Fruit fly (Drosophila melanogaster) whole organism, embryonic: ENCODE measurements around the gene GstD7.

Source experiments
- Bdp1 ChIP-seq: fragments of 200-800 bp; sonication (Bioruptor generic); optimal IDR thresholded peaks from 3 replicates; lab custom pipeline; 2016; ENCODE audit warnings: missing biosample characterization, missing genetic modification characterization
- Bgb ChIP-seq: fragments of 200-800 bp; sonication (Bioruptor generic); IDR thresholded peaks from 2 replicates; pipeline ENCODE4 v1.3.6; 2022; ENCODE audit warnings: missing biosample characterization, missing genetic modification characterization; ENCODE audit not compliant: partially characterized antibody
- CG10979 ChIP-seq: fragments of 200-800 bp; sonication (Bioruptor generic); optimal IDR thresholded peaks from 2 replicates; lab custom pipeline; 2018; ENCODE audit warnings: missing biosample characterization, mild to moderate bottlenecking, missing genetic modification characterization, moderate library complexity
- CG12155 ChIP-seq: fragments of 200-800 bp; sonication (Bioruptor generic); optimal IDR thresholded peaks from 3 replicates; lab custom pipeline; 2016; ENCODE audit warnings: missing biosample characterization, missing genetic modification characterization
- CG13624 ChIP-seq: fragments of 200-800 bp; sonication (Bioruptor generic); optimal IDR thresholded peaks from 2 replicates; lab custom pipeline; 2016; ENCODE audit warnings: missing biosample characterization, missing genetic modification characterization
- CG15011 ChIP-seq: fragments of 200-800 bp; sonication (Bioruptor generic); optimal IDR thresholded peaks from 3 replicates; lab custom pipeline; 2018; ENCODE audit warnings: missing biosample characterization, mild to moderate bottlenecking, missing genetic modification characterization
- CG15073 ChIP-seq: fragments of 200-800 bp; sonication (Bioruptor generic); optimal IDR thresholded peaks from 2 replicates; lab custom pipeline; 2016; ENCODE audit warnings: missing biosample characterization, missing genetic modification characterization
- CG15479 ChIP-seq: fragments of 200-800 bp; sonication (Bioruptor generic); optimal IDR thresholded peaks from 3 replicates; lab custom pipeline; 2019; ENCODE audit warnings: missing biosample characterization, mild to moderate bottlenecking, missing genetic modification characterization, moderate library complexity
- CG1603 ChIP-seq: fragments of 200-800 bp; sonication (Bioruptor generic); optimal IDR thresholded peaks from 2 replicates; lab custom pipeline; 2019; ENCODE audit warnings: missing biosample characterization, mild to moderate bottlenecking, missing genetic modification characterization, moderate library complexity
- CG16779 ChIP-seq: fragments of 200-800 bp; sonication (Bioruptor generic); IDR thresholded peaks from 2 replicates; pipeline ENCODE4 v1.3.6; 2022; ENCODE audit warnings: missing biosample characterization, missing genetic modification characterization
- CG17328 ChIP-seq: fragments of 200-800 bp; sonication (Bioruptor generic); IDR thresholded peaks from 2 replicates; pipeline ENCODE4 v1.3.6; 2022; ENCODE audit warnings: missing biosample characterization, missing genetic modification characterization
- CG18619 ChIP-seq: fragments of 200-800 bp; sonication (Bioruptor generic); optimal IDR thresholded peaks from 3 replicates; lab custom pipeline; 2017; ENCODE audit warnings: missing biosample characterization, mild to moderate bottlenecking, missing genetic modification characterization
- CG31365 ChIP-seq: fragments of 200-800 bp; sonication (Bioruptor generic); optimal IDR thresholded peaks from 2 replicates; lab custom pipeline; 2018; ENCODE audit warnings: missing biosample characterization, mild to moderate bottlenecking, missing genetic modification characterization
- CG32532 ChIP-seq: fragments of 200-800 bp; sonication (Bioruptor generic); IDR thresholded peaks from 2 replicates; pipeline ENCODE4 v1.3.6; 2022; ENCODE audit warnings: missing biosample characterization, missing genetic modification characterization
- CG33213 ChIP-seq: fragments of 200-800 bp; sonication (Bioruptor generic); optimal IDR thresholded peaks from 3 replicates; lab custom pipeline; 2016; ENCODE audit warnings: missing biosample characterization, missing genetic modification characterization
- CG34422 ChIP-seq: fragments of 200-800 bp; sonication (Bioruptor generic); IDR thresholded peaks from 3 replicates; pipeline ENCODE4 v1.3.6; 2022; ENCODE audit warnings: missing biosample characterization, missing genetic modification characterization
- CG3726 ChIP-seq: fragments of 200-800 bp; sonication (Bioruptor generic); IDR thresholded peaks from 3 replicates; pipeline ENCODE4, ENCODE4 v1.3.6; 2022; ENCODE audit warnings: missing biosample characterization, missing genetic modification characterization
- CG43689 ChIP-seq: fragments of 200-800 bp; sonication (Bioruptor generic); IDR thresholded peaks from 2 replicates; pipeline ENCODE4 v1.3.6; 2022; ENCODE audit warnings: missing biosample characterization, missing genetic modification characterization
- CG4617 ChIP-seq: fragments of 200-800 bp; sonication (Bioruptor generic); optimal IDR thresholded peaks from 3 replicates; lab custom pipeline; 2016; ENCODE audit warnings: missing biosample characterization, missing genetic modification characterization, borderline replicate concordance
- CG6854 ChIP-seq: fragments of 200-800 bp; sonication (Bioruptor generic); optimal IDR thresholded peaks from 3 replicates; lab custom pipeline; 2017; ENCODE audit warnings: missing biosample characterization, mild to moderate bottlenecking, missing genetic modification characterization
- CG8944 ChIP-seq: fragments of 200-800 bp; sonication (Bioruptor generic); optimal IDR thresholded peaks from 3 replicates; lab custom pipeline; 2016; ENCODE audit warnings: missing biosample characterization, missing genetic modification characterization
- CG9437 ChIP-seq: fragments of 200-800 bp; sonication (Bioruptor generic); optimal IDR thresholded peaks from 2 replicates; lab custom pipeline; 2018; ENCODE audit warnings: missing biosample characterization, mild to moderate bottlenecking, missing genetic modification characterization
- CHES-1-like ChIP-seq: fragments of 200-800 bp; sonication (Bioruptor generic); optimal IDR thresholded peaks from 2 replicates; lab custom pipeline; 2016; ENCODE audit warnings: missing biosample characterization, missing genetic modification characterization
- Fer3 ChIP-seq: fragments of 200-800 bp; sonication (Bioruptor generic); optimal IDR thresholded peaks from 2 replicates; lab custom pipeline; 2018; ENCODE audit warnings: missing biosample characterization, mild to moderate bottlenecking, missing genetic modification characterization, moderate library complexity
- Med ChIP-seq: fragments of 200-800 bp; sonication (Bioruptor generic); peaks from one replicate; lab custom pipeline; 2016; ENCODE audit warnings: missing biosample characterization, missing genetic modification characterization, mild to moderate bottlenecking, inconsistent platforms, moderate library complexity
- NfI ChIP-seq: fragments of 200-800 bp; sonication (Bioruptor generic); optimal IDR thresholded peaks from 3 replicates; lab custom pipeline; 2018; ENCODE audit warnings: missing biosample characterization, mild to moderate bottlenecking, missing genetic modification characterization, moderate library complexity
- Oli ChIP-seq: fragments of 200-800 bp; sonication (Bioruptor generic); optimal IDR thresholded peaks from 2 replicates; lab custom pipeline; 2018; ENCODE audit warnings: missing biosample characterization, mild to moderate bottlenecking, missing genetic modification characterization, moderate library complexity
- PHDP ChIP-seq: fragments of 200-800 bp; sonication (Bioruptor generic); optimal IDR thresholded peaks from 3 replicates; lab custom pipeline; 2018; ENCODE audit warnings: missing biosample characterization, mild to moderate bottlenecking, missing genetic modification characterization, moderate library complexity
- Rfx ChIP-seq: fragments of 200-800 bp; sonication (Bioruptor generic); IDR thresholded peaks from 2 replicates; pipeline ENCODE4 v1.3.6; 2022; ENCODE audit warnings: missing biosample characterization, missing genetic modification characterization
- Sry-δ ChIP-seq: fragments of 200-800 bp; sonication (Bioruptor generic); optimal IDR thresholded peaks from 2 replicates; lab custom pipeline; 2016; ENCODE audit warnings: missing biosample characterization, missing genetic modification characterization
- Xrp1 ChIP-seq: fragments of 200-800 bp; sonication (Bioruptor generic); IDR thresholded peaks from 2 replicates; pipeline ENCODE4 v1.3.6; 2022; ENCODE audit warnings: missing biosample characterization, missing genetic modification characterization
- YL-1 ChIP-seq: fragments of 200-800 bp; sonication (Bioruptor generic); optimal IDR thresholded peaks from 3 replicates; lab custom pipeline; 2017; ENCODE audit warnings: missing biosample characterization, mild to moderate bottlenecking, missing genetic modification characterization
- al ChIP-seq: fragments of 200-800 bp; sonication (Bioruptor generic); IDR thresholded peaks from 2 replicates; pipeline ENCODE4 v1.3.6; 2022; ENCODE audit warnings: missing biosample characterization, missing genetic modification characterization
- dan ChIP-seq: fragments of 200-800 bp; sonication (Bioruptor generic); IDR thresholded peaks from 2 replicates; pipeline ENCODE4 v1.3.6; 2022; ENCODE audit warnings: missing biosample characterization, missing genetic modification characterization
- dati ChIP-seq: fragments of 200-800 bp; sonication (Bioruptor generic); IDR thresholded peaks from 2 replicates; pipeline ENCODE4 v1.3.6; 2022; ENCODE audit warnings: missing biosample characterization, missing genetic modification characterization
- disco-r ChIP-seq: fragments of 200-800 bp; sonication (Bioruptor generic); optimal IDR thresholded peaks from 2 replicates; lab custom pipeline; 2016; ENCODE audit warnings: missing biosample characterization, missing genetic modification characterization
- emc ChIP-seq: fragments of 200-800 bp; sonication (Bioruptor generic); optimal IDR thresholded peaks from 2 replicates; lab custom pipeline; 2016; ENCODE audit warnings: missing biosample characterization, missing genetic modification characterization
- fd96Cb ChIP-seq: fragments of 200-800 bp; sonication (Bioruptor generic); optimal IDR thresholded peaks from 2 replicates; lab custom pipeline; 2018; ENCODE audit warnings: missing biosample characterization, mild to moderate bottlenecking, missing genetic modification characterization, moderate library complexity
- gro ChIP-seq: fragments of 200-800 bp; sonication (Bioruptor generic); optimal IDR thresholded peaks from 2 replicates; lab custom pipeline; 2016; ENCODE audit warnings: missing biosample characterization, missing genetic modification characterization
- insv ChIP-seq, 2 experiments: fragments of 200-800 bp; sonication (Bioruptor generic); optimal IDR thresholded peaks; 3 replicates each; lab custom pipeline; 2016 to 2018; ENCODE audit warnings: missing biosample characterization in 2 of 2, missing genetic modification characterization in 2 of 2
- kah ChIP-seq: fragments of 200-800 bp; sonication (Bioruptor generic); optimal IDR thresholded peaks from 2 replicates; lab custom pipeline; 2018; ENCODE audit warnings: missing biosample characterization, mild to moderate bottlenecking, missing genetic modification characterization
- mld ChIP-seq: fragments of 200-800 bp; sonication (Bioruptor generic); IDR thresholded peaks from 3 replicates; pipeline ENCODE4 v1.3.6; 2022; ENCODE audit warnings: missing biosample characterization, missing genetic modification characterization; ENCODE audit not compliant: partially characterized antibody
- nmo ChIP-seq: fragments of 200-800 bp; sonication (Bioruptor generic); optimal IDR thresholded peaks from 2 replicates; lab custom pipeline; 2018; ENCODE audit warnings: missing biosample characterization, mild to moderate bottlenecking, missing genetic modification characterization, moderate library complexity
- nom ChIP-seq: fragments of 200-800 bp; sonication (Bioruptor generic); optimal IDR thresholded peaks from 2 replicates; lab custom pipeline; 2017; ENCODE audit warnings: missing biosample characterization, missing genetic modification characterization, mild to moderate bottlenecking, moderate library complexity, missing genetic modification reagents
- otp ChIP-seq: fragments of 200-800 bp; sonication (Bioruptor generic); IDR thresholded peaks from 3 replicates; pipeline ENCODE4, ENCODE4 v1.3.6; 2022; ENCODE audit warnings: missing biosample characterization, missing genetic modification characterization
- pb ChIP-seq: fragments of 200-800 bp; sonication (Bioruptor generic); optimal IDR thresholded peaks from 3 replicates; lab custom pipeline; 2016; ENCODE audit warnings: missing biosample characterization, missing genetic modification characterization
- pho ChIP-seq: fragments of 200-800 bp; sonication (Bioruptor generic); optimal IDR thresholded peaks from 2 replicates; lab custom pipeline; 2016; ENCODE audit warnings: missing biosample characterization, missing genetic modification characterization
- stwl ChIP-seq: fragments of 200-800 bp; sonication (Bioruptor generic); optimal IDR thresholded peaks from 3 replicates; lab custom pipeline; 2018; ENCODE audit warnings: missing biosample characterization, mild to moderate bottlenecking, missing genetic modification characterization, moderate library complexity
- sug ChIP-seq: fragments of 200-800 bp; optimal IDR thresholded peaks from 2 replicates; lab custom pipeline; 2019; ENCODE audit warnings: missing biosample characterization, mild to moderate bottlenecking, missing genetic modification characterization, moderate library complexity
- tna ChIP-seq: fragments of 200-800 bp; sonication (Bioruptor generic); IDR thresholded peaks from 2 replicates; pipeline ENCODE4 v1.3.6; 2022; ENCODE audit warnings: missing biosample characterization, missing genetic modification characterization; ENCODE audit not compliant: partially characterized antibody
- tup ChIP-seq: fragments of 200-800 bp; sonication (Bioruptor generic); optimal IDR thresholded peaks from 2 replicates; lab custom pipeline; 2016; ENCODE audit warnings: missing biosample characterization, mild to moderate bottlenecking, missing genetic modification characterization, moderate library complexity

The GstD7 gene

dm6 chr3R:12408160-12408559, 29.9 kb downstream of the GstD7 start, which contains the start of gene CG5196 (continued):
- TF ChIP-seq CG4617 (GFP tag; lab: Kevin White, UChicago), result peak; percentile 55
- TF ChIP-seq Bgb, result peak; percentile 84
- TF ChIP-seq gro, result peak; percentile 32
- no peak for TF ChIP-seq CG33213 (GFP tag; lab: Kevin White, UChicago)
- peak; percentile 13 for TF ChIP-seq Fer3 (tag; lab: Kevin White, UChicago)
- TF ChIP-seq CG12155 (GFP tag; lab: Kevin White, UChicago), result no peak
- peak; percentile 84; the same call in 2 of the 3 replicates for TF ChIP-seq CG34422 (GFP tag; lab: Robert Waterston, UW)
- TF ChIP-seq CG18619 (GFP tag; lab: Kevin White, UChicago), result no peak
- no peak for TF ChIP-seq CG15011 (GFP tag; lab: Kevin White, UChicago)
- TF ChIP-seq Oli (tag; lab: Kevin White, UChicago), result no peak
- TF ChIP-seq YL-1, result peak; percentile 50
- TF ChIP-seq pb (GFP tag; lab: Kevin White, UChicago), result peak; percentile 26
- no peak for TF ChIP-seq otp (GFP tag; lab: Robert Waterston, UW)
- no peak for TF ChIP-seq fd96Cb (tag; lab: Kevin White, UChicago)
- TF ChIP-seq tna (GFP tag; lab: Robert Waterston, UW), result peak; percentile 52
- TF ChIP-seq NfI (GFP tag; lab: Kevin White, UChicago), result peak; percentile 30
- no peak for TF ChIP-seq CG31365 (tag; lab: Kevin White, UChicago)
- TF ChIP-seq sug, result peak; percentile 51
- TF ChIP-seq CG13624 (GFP tag; lab: Kevin White, UChicago), result no peak
- peak; percentile 76 for TF ChIP-seq CG1603 (tag; lab: Kevin White, UChicago)
- no peak for TF ChIP-seq dati (GFP tag; lab: Robert Waterston, UW)
- peak; percentile 49 for TF ChIP-seq Med (GFP tag; lab: Kevin White, UChicago)
- TF ChIP-seq CG8944, result no peak
- no peak; the same call in 2 of the 3 replicates for TF ChIP-seq CG3726
- peak; percentile 40 for TF ChIP-seq CHES-1-like (GFP tag; lab: Kevin White, UChicago)
- peak; percentile 11 for TF ChIP-seq CG10979 (tag; lab: Kevin White, UChicago)
- peak; percentile 17 for TF ChIP-seq kah (GFP tag; lab: Kevin White, UChicago)
- peak; percentile 94 for TF ChIP-seq stwl (tag; lab: Kevin White, UChicago)
- peak in 1 of 2 experiments; percentile 53 for TF ChIP-seq insv (GFP tag; optimal IDR thresholded peaks at IDR 0.05; lab: Kevin White, UChicago)
- TF ChIP-seq al (GFP tag; lab: Robert Waterston, UW), result no peak
- peak; percentile 36 for TF ChIP-seq CG6854 (GFP tag; lab: Kevin White, UChicago)
- TF ChIP-seq disco-r, result no peak
- no peak for TF ChIP-seq CG15479 (GFP tag; lab: Kevin White, UChicago)
- TF ChIP-seq CG16779 (GFP tag; lab: Robert Waterston, UW), result peak; percentile 45; the same call in 1 of the 2 replicates
- TF ChIP-seq dan, result no peak
- TF ChIP-seq Xrp1 (GFP tag; lab: Robert Waterston, UW), result 0 out of 2 replicates have a peak, but pooled peaks have one; percentile 12
- TF ChIP-seq Sry-δ (GFP tag; lab: Kevin White, UChicago), result peak; percentile 56
- no peak for TF ChIP-seq tup (GFP tag; lab: Kevin White, UChicago)
- TF ChIP-seq emc (GFP tag; lab: Kevin White, UChicago), result no peak
- peak; percentile 26; the same call in 1 of the 2 replicates for TF ChIP-seq Rfx (GFP tag; lab: Robert Waterston, UW)
- TF ChIP-seq mld (GFP tag; lab: Robert Waterston, UW), result peak; percentile 58; the same call in 2 of the 3 replicates
- no peak for TF ChIP-seq Bdp1 (GFP tag; lab: Kevin White, UChicago)
- TF ChIP-seq CG9437 (GFP tag; lab: Kevin White, UChicago), result no peak
- TF ChIP-seq pho (GFP tag; lab: Kevin White, UChicago), result no peak
- TF ChIP-seq nom, result peak; percentile 45
- TF ChIP-seq CG43689 (GFP tag; lab: Robert Waterston, UW), result no peak
- no peak for TF ChIP-seq CG15073 (GFP tag; lab: Kevin White, UChicago)
- TF ChIP-seq CG17328 (GFP tag; lab: Robert Waterston, UW), result no peak
- peak; percentile 31 for TF ChIP-seq nmo (GFP tag; lab: Kevin White, UChicago)
- TF ChIP-seq PHDP (tag; lab: Kevin White, UChicago), result peak; percentile 40
- TF ChIP-seq CG32532 (GFP tag; lab: Robert Waterston, UW), result no peak
